Worm (Caenorhabditis elegans) whole organism, midembryonic: ENCODE measurements around the gene C54E4.1.

Source experiments
- T22C8.4 ChIP-seq: fragments of 200-800 bp; sonication (Bioruptor generic); IDR thresholded peaks from 2 replicates; pipeline ENCODE4 v1.3.6; 2022; ENCODE audit warnings: missing genetic modification characterization, missing compliant biosample characterization
- cog-1 ChIP-seq: sonication (generic microtip); optimal IDR thresholded peaks from 2 replicates; lab custom pipeline; 2016; ENCODE audit warnings: missing genetic modification characterization, missing compliant biosample characterization
- flt-1 ChIP-seq: fragments of 200-800 bp; sonication (Bioruptor generic); IDR thresholded peaks from 2 replicates; pipeline ENCODE4 v1.3.6; 2022; ENCODE audit warnings: missing genetic modification characterization, missing compliant biosample characterization
- klf-2 ChIP-seq: fragments of 200-800 bp; sonication (Bioruptor generic); conservative IDR thresholded peaks from 2 replicates; pipeline ENCODE4 v1.3.6; 2022; ENCODE audit warnings: missing genetic modification reagents, missing genetic modification characterization, missing compliant biosample characterization
- med-1 ChIP-seq: sonication (generic microtip); optimal IDR thresholded peaks from 2 replicates; lab custom pipeline; 2017; ENCODE audit warnings: missing genetic modification characterization, mild to moderate bottlenecking, missing compliant biosample characterization, antibody characterized with exemption, missing genetic modification reagents; ENCODE audit not compliant: insufficient read depth
- ref-1 ChIP-seq: fragments of 200-800 bp; sonication (Bioruptor generic); conservative IDR thresholded peaks from 2 replicates; pipeline ENCODE4 v1.3.6; 2022; ENCODE audit warnings: missing genetic modification reagents, missing genetic modification characterization, missing compliant biosample characterization
- tab-1 ChIP-seq: fragments of 200-800 bp; sonication (Bioruptor generic); IDR thresholded peaks from 2 replicates; pipeline ENCODE4 v1.3.6; 2022; ENCODE audit warnings: missing genetic modification characterization, missing compliant biosample characterization
- ztf-23 ChIP-seq: fragments of 200-800 bp; sonication (Bioruptor generic); IDR thresholded peaks from 2 replicates; pipeline ENCODE4 v1.3.6; 2022; ENCODE audit warnings: missing genetic modification reagents, missing genetic modification characterization, missing compliant biosample characterization
- ztf-29 ChIP-seq: fragments of 200-800 bp; sonication (Bioruptor generic); IDR thresholded peaks from 2 replicates; pipeline ENCODE4 v1.3.6; 2022; ENCODE audit warnings: missing genetic modification reagents, missing genetic modification characterization, missing compliant biosample characterization

C54E4.1 gene

ce11 chrIV:2175291-2175690 is at the start of gene C54E4.1:
Gene C54E4.1 (plus strand): TSS chrIV:2175591.
- no peak for TF ChIP-seq ztf-23
- no peak for TF ChIP-seq med-1
- TF ChIP-seq ref-1 (GFP tag; lab: Robert Waterston, UW), result no peak
- TF ChIP-seq ztf-29 (GFP tag; lab: Robert Waterston, UW), result no peak
- TF ChIP-seq cog-1 (tag; lab: Kevin White, UChicago), result no peak
- TF ChIP-seq tab-1 (GFP tag; lab: Robert Waterston, UW), result no peak
- no peak for TF ChIP-seq klf-2 (GFP tag; lab: Robert Waterston, UW)
- no peak for TF ChIP-seq flt-1 (GFP tag; lab: Robert Waterston, UW)
- TF ChIP-seq T22C8.4, result no peak

DNA sequence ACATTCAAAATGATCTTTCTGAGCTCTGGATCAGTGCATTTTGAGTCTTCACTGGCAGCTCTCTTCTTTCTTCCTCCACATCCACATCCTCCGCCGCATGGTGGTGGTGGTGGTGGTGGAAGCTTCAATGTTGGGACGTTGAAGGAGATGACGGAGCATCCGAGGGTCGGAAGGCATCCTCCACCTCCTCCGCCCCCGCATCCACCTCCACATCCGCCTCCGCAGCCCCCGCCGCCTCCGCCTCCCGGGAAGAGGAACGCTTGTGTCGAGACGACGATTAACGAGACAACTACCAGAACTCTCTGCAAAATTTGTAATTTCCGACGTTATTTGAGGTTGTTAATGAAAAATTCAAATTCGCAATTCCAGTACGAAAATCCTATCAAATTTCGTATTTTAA is 48.0 kb upstream of the C54E4.1 start:
- no peak for TF ChIP-seq ref-1 (GFP tag; lab: Robert Waterston, UW)
- TF ChIP-seq med-1, result no peak
- no peak for TF ChIP-seq T22C8.4
- TF ChIP-seq ztf-23, result no peak

DNA sequence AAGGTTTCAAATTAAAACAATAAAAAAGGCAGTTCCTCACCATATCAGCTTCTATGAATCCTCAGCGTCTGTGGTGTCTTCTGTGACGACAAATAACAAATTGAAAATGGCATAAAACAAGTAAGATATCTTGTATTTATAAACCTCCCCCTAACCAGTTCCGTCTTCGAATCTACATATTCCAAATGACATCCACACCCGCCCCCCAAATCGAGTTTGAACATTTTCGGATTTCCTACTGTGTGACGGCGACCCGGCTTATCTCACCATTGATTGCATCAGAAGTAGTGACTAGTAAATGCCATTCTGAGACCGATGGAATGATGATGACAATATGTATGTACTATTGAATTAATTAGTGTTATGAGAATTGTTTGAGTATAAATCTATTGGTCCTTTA is 46.6 kb upstream of the C54E4.1 start, which contains the start of gene grl-20:
Gene grl-20 (minus strand): TSS at position 101 of the 400 bp plus-strand sequence.
- TF ChIP-seq flt-1 (GFP tag; lab: Robert Waterston, UW), result no peak
- no peak for TF ChIP-seq ref-1 (GFP tag; lab: Robert Waterston, UW)
- TF ChIP-seq klf-2 (GFP tag; lab: Robert Waterston, UW), result no peak

- TF ChIP-seq ztf-29 (GFP tag; lab: Robert Waterston, UW) (no peak), T22C8.4 (no peak), tab-1 (GFP tag; lab: Robert Waterston, UW) (no peak), klf-2 (GFP tag; lab: Robert Waterston, UW) (no peak), cog-1 (tag; lab: Kevin White, UChicago) (no peak), ref-1 (GFP tag; lab: Robert Waterston, UW) (no peak), ztf-23 (no peak), med-1 (no peak), flt-1 (GFP tag; lab: Robert Waterston, UW) (no peak)
Measured at ce11 chrIV:2130714-2131113, 44.7 kb upstream of the C54E4.1 start, which contains the start of gene prmt-6. Gene prmt-6 (plus strand): TSS chrIV:2130965.

DNA sequence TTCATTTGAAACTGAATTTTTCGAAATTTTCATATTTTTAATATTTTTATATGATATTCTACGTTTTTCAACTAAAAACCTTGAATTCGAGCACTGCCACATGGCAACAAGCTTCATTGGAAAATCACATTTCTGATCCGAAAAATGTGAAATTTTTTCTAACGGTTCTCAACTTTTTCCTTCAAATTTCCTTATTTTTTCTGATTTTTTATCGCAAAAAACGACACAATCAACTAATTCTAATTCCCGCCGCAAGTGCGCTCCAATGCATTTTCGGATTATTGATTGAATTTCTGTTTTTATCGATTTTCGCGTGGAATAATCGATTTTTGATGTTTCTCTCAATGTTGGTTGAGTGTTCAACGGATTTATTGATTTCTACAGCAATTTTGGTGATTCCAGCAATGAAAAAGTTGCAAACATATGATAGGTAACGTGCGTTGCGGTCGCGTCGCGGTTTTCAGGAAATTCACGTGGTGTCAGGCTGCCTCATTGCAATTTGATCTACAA is 41.9 kb upstream of the C54E4.1 start, which contains the start of gene C23H5.12:
Gene C23H5.12 (plus strand): TSS at position 51 of the 510 bp plus-strand sequence.
- TF ChIP-seq klf-2 (GFP tag; lab: Robert Waterston, UW), result no peak
- peak; percentile 58; the same call in 1 of the 2 replicates for TF ChIP-seq T22C8.4
- TF ChIP-seq ztf-29 (GFP tag; lab: Robert Waterston, UW), result no peak
- no peak for TF ChIP-seq flt-1 (GFP tag; lab: Robert Waterston, UW)

ce11 chrIV:2135880-2136279 is 39.5 kb upstream of the C54E4.1 start:
- TF ChIP-seq flt-1 (GFP tag; lab: Robert Waterston, UW), result peak; percentile 73; the same call in 1 of the 2 replicates

DNA sequence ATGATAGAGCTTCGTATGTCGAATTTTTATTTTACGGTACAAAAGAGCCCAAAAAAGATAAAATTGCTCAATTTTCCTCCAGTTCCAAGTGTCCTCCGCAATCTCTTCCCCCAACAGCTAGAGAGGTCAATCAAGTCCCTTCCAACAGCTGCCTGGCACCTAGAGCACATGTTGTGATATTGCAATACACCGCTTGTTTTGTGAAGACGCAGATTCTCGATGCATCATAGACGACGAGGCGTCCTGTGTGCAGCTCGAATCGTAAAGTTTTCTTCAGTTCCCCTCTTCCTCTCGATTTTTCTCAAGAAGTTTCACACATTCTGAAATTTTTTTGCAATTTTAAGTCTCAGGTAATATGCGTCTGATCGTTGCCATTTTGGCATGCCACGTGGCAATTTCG is 38.8 kb upstream of the C54E4.1 start, which contains the start of gene test-1:
Gene test-1 (plus strand): TSS at position 345 of the 400 bp plus-strand sequence.
- TF ChIP-seq klf-2 (GFP tag; lab: Robert Waterston, UW) (no peak), cog-1 (tag; lab: Kevin White, UChicago) (no peak), T22C8.4 (no peak), ref-1 (GFP tag; lab: Robert Waterston, UW) (no peak), ztf-29 (GFP tag; lab: Robert Waterston, UW) (no peak), tab-1 (GFP tag; lab: Robert Waterston, UW) (no peak)

ce11 chrIV:2137478-2137877 is 37.9 kb upstream of the C54E4.1 start:
- TF ChIP-seq tab-1 (GFP tag; lab: Robert Waterston, UW) (no peak), T22C8.4 (no peak), flt-1 (GFP tag; lab: Robert Waterston, UW) (no peak), klf-2 (GFP tag; lab: Robert Waterston, UW) (no peak), med-1 (no peak), ztf-29 (GFP tag; lab: Robert Waterston, UW) (no peak), ref-1 (GFP tag; lab: Robert Waterston, UW) (no peak), ztf-23 (no peak), cog-1 (tag; lab: Kevin White, UChicago) (no peak)

DNA sequence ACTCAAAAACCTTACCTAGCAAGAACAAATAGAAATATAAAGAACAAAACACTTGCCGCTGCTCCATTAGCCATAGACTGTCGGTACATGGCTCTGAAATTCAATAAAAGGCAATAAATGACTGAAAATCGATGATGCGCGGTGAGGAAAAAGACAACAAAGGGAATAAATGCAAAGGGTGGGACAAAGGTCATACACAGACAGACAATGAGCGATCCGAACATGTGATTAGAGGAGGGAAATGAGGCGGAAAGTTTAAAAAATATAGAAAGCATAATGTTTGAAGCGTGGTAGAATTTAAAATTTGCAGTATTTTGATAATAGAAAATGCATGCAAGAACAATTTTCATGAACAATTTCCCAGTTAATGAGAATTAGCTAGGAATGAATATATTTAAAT is 34.8 kb upstream of the C54E4.1 start, which contains the start of gene C54E4.12:
Gene C54E4.12 (minus strand): TSS at position 101 of the 400 bp plus-strand sequence.
- no peak for TF ChIP-seq T22C8.4
- TF ChIP-seq ztf-23, result no peak
- no peak for TF ChIP-seq ztf-29 (GFP tag; lab: Robert Waterston, UW)

- TF ChIP-seq tab-1 (GFP tag; lab: Robert Waterston, UW), result no peak
- TF ChIP-seq ztf-23, result no peak
- no peak for TF ChIP-seq med-1
- TF ChIP-seq ztf-29 (GFP tag; lab: Robert Waterston, UW), result no peak
- no peak for TF ChIP-seq T22C8.4
- TF ChIP-seq flt-1 (GFP tag; lab: Robert Waterston, UW), result no peak
- TF ChIP-seq cog-1 (tag; lab: Kevin White, UChicago), result no peak
- TF ChIP-seq ref-1 (GFP tag; lab: Robert Waterston, UW), result no peak
- no peak for TF ChIP-seq klf-2 (GFP tag; lab: Robert Waterston, UW)
Measured at ce11 chrIV:2142320-2142719, 33.1 kb upstream of the C54E4.1 start.

DNA sequence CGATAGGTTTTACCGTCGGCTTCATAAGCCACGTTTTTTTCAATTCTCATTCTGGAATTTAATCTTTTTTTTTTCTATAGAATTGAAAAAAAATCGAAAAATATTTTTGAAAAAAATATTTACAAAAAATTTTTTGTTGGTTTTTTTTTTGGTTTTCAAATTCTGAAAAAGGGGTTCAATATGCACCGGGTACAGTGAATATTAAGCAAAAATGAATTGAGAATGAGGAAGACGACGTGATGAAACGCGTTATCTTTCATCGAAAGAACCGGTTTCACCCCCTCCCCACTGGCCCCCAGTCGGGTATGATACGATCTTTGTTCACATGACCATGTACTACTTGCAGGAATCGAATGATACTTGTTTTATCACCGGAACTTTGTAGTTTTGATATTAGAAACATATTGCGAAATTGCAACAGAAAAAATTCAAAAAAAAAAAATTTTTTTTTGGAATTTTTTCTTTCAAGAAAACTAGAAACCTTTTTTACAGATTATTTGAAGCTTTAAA is 26.1 kb upstream of the C54E4.1 start, which contains the start of gene C54E4.5:
Gene C54E4.5 (minus strand): TSS at position 51 of the 510 bp plus-strand sequence.
- TF ChIP-seq med-1 (no peak), cog-1 (tag; lab: Kevin White, UChicago) (no peak), flt-1 (GFP tag; lab: Robert Waterston, UW) (no peak), T22C8.4 (no peak), ztf-23 (no peak), ref-1 (GFP tag; lab: Robert Waterston, UW) (no peak), tab-1 (GFP tag; lab: Robert Waterston, UW) (no peak), ztf-29 (GFP tag; lab: Robert Waterston, UW) (no peak), klf-2 (GFP tag; lab: Robert Waterston, UW) (no peak)
